Fruit fly (Drosophila melanogaster) whole organism, embryonic: Measurements from ENCODE around the gene ND-B18.

Source experiments
- Adf1 ChIP-seq: fragments of 200-800 bp; sonication (Bioruptor generic); IDR thresholded peaks from 2 replicates; pipeline ENCODE4 v1.3.6; 2022; ENCODE audit warnings: missing biosample characterization, missing genetic modification characterization
- B-H2 ChIP-seq: fragments of 200-800 bp; sonication (Bioruptor generic); optimal IDR thresholded peaks from 2 replicates; lab custom pipeline; 2018; ENCODE audit warnings: missing biosample characterization, mild to moderate bottlenecking, missing genetic modification characterization
- CG12104 ChIP-seq: fragments of 200-800 bp; sonication (Bioruptor generic); optimal IDR thresholded peaks from 3 replicates; lab custom pipeline; 2016; ENCODE audit warnings: missing biosample characterization, missing genetic modification characterization
- CG12769 ChIP-seq: fragments of 200-800 bp; sonication (Bioruptor generic); optimal IDR thresholded peaks from 2 replicates; lab custom pipeline; 2019; ENCODE audit warnings: missing biosample characterization, mild to moderate bottlenecking, missing genetic modification characterization, moderate library complexity
- CG13424 ChIP-seq: fragments of 200-800 bp; sonication (Bioruptor generic); optimal IDR thresholded peaks from 2 replicates; lab custom pipeline; 2019; ENCODE audit warnings: missing biosample characterization, mild to moderate bottlenecking, missing genetic modification characterization, moderate library complexity
- CG14667 ChIP-seq: fragments of 200-800 bp; sonication (Bioruptor generic); IDR thresholded peaks from 2 replicates; pipeline ENCODE4 v1.3.6; 2022; ENCODE audit warnings: missing biosample characterization, missing genetic modification characterization
- CG1602 ChIP-seq: fragments of 200-800 bp; sonication (Bioruptor generic); optimal IDR thresholded peaks from 3 replicates; lab custom pipeline; 2016; ENCODE audit warnings: missing biosample characterization, missing genetic modification characterization
- CG17328 ChIP-seq: fragments of 200-800 bp; sonication (Bioruptor generic); IDR thresholded peaks from 2 replicates; pipeline ENCODE4 v1.3.6; 2022; ENCODE audit warnings: missing biosample characterization, missing genetic modification characterization
- CG18476 ChIP-seq: fragments of 200-800 bp; sonication (Bioruptor generic); optimal IDR thresholded peaks from 2 replicates; lab custom pipeline; 2016; ENCODE audit warnings: missing biosample characterization, mild to moderate bottlenecking, missing genetic modification characterization
- CG2116 ChIP-seq: fragments of 200-800 bp; sonication (Bioruptor generic); optimal IDR thresholded peaks from 3 replicates; lab custom pipeline; 2018; ENCODE audit warnings: missing biosample characterization, mild to moderate bottlenecking, missing genetic modification characterization
- CG30431 ChIP-seq: fragments of 200-800 bp; sonication (Bioruptor generic); optimal IDR thresholded peaks from 2 replicates; lab custom pipeline; 2017; ENCODE audit warnings: missing biosample characterization, missing genetic modification characterization
- CG34224 ChIP-seq: fragments of 200-800 bp; sonication (Bioruptor generic); IDR thresholded peaks from 3 replicates; pipeline ENCODE4 v1.3.6; 2022; ENCODE audit warnings: missing biosample characterization, missing genetic modification characterization; ENCODE audit not compliant: partially characterized antibody
- CG43689 ChIP-seq: fragments of 200-800 bp; sonication (Bioruptor generic); IDR thresholded peaks from 2 replicates; pipeline ENCODE4 v1.3.6; 2022; ENCODE audit warnings: missing biosample characterization, missing genetic modification characterization
- CG7271 ChIP-seq: fragments of 200-800 bp; sonication (Bioruptor generic); optimal IDR thresholded peaks from 2 replicates; lab custom pipeline; 2018; ENCODE audit warnings: missing biosample characterization, mild to moderate bottlenecking, missing genetic modification characterization, moderate library complexity
- CG8765 ChIP-seq: fragments of 200-800 bp; sonication (Bioruptor generic); IDR thresholded peaks from 2 replicates; pipeline ENCODE4 v1.3.6; 2022; ENCODE audit warnings: missing biosample characterization, missing genetic modification characterization
- CG9797 ChIP-seq: fragments of 200-800 bp; sonication (Bioruptor generic); optimal IDR thresholded peaks from 3 replicates; lab custom pipeline; 2018; ENCODE audit warnings: missing biosample characterization, mild to moderate bottlenecking, missing genetic modification characterization
- CG9876 ChIP-seq: fragments of 200-800 bp; sonication (Bioruptor generic); optimal IDR thresholded peaks from 2 replicates; lab custom pipeline; 2016; ENCODE audit warnings: missing biosample characterization, missing genetic modification characterization
- CG9932 ChIP-seq: fragments of 200-800 bp; sonication (Bioruptor generic); IDR thresholded peaks from 2 replicates; pipeline ENCODE4 v1.3.6; 2022; ENCODE audit warnings: missing biosample characterization, missing genetic modification characterization
- CTCF ChIP-seq: fragments of 200-800 bp; sonication (Bioruptor generic); optimal IDR thresholded peaks from 2 replicates; lab custom pipeline; 2017; ENCODE audit warnings: missing biosample characterization, mild to moderate bottlenecking, missing genetic modification characterization, moderate library complexity
- Dip2 ChIP-seq: fragments of 200-800 bp; sonication (Bioruptor generic); IDR thresholded peaks from 2 replicates; pipeline ENCODE4 v1.3.6; 2022; ENCODE audit warnings: missing biosample characterization, missing genetic modification characterization
- Elba2 ChIP-seq: fragments of 200-800 bp; sonication (Bioruptor generic); optimal IDR thresholded peaks from 3 replicates; lab custom pipeline; 2016; ENCODE audit warnings: missing biosample characterization, missing genetic modification characterization
- HLH54F ChIP-seq: fragments of 200-800 bp; sonication (Bioruptor generic); optimal IDR thresholded peaks from 3 replicates; lab custom pipeline; 2016; ENCODE audit warnings: missing biosample characterization, missing genetic modification characterization
- Hand ChIP-seq: fragments of 200-800 bp; sonication (Bioruptor generic); optimal IDR thresholded peaks from 2 replicates; lab custom pipeline; 2017; ENCODE audit warnings: mild to moderate bottlenecking, missing biosample characterization, missing genetic modification reagents, missing genetic modification characterization
- Hr51 ChIP-seq, 2 experiments: fragments of 200-800 bp; sonication (Bioruptor generic); optimal IDR thresholded peaks; 2 replicates in 1 of 2; 3 replicates in 1 of 2; lab custom pipeline; 2016 to 2018; ENCODE audit warnings: missing biosample characterization in 2 of 2, missing genetic modification characterization in 2 of 2, mild to moderate bottlenecking in 1 of 2, moderate library complexity in 1 of 2
- MESR4 ChIP-seq: fragments of 200-800 bp; sonication (Bioruptor generic); optimal IDR thresholded peaks from 2 replicates; lab custom pipeline; 2018; ENCODE audit warnings: missing biosample characterization, mild to moderate bottlenecking, missing genetic modification characterization, moderate library complexity
- Opbp ChIP-seq: fragments of 200-800 bp; sonication (Bioruptor generic); IDR thresholded peaks from 3 replicates; pipeline ENCODE4 v1.3.6; 2022; ENCODE audit warnings: missing biosample characterization, missing genetic modification characterization; ENCODE audit not compliant: partially characterized antibody
- aop ChIP-seq: fragments of 200-800 bp; sonication (Bioruptor generic); IDR thresholded peaks from 2 replicates; pipeline ENCODE4 v1.3.6; 2022; ENCODE audit warnings: missing biosample characterization, missing genetic modification characterization
- ase ChIP-seq: fragments of 200-800 bp; sonication (Bioruptor generic); IDR thresholded peaks from 3 replicates; pipeline ENCODE4 v1.3.6; 2022; ENCODE audit warnings: missing biosample characterization, missing genetic modification characterization
- bowl ChIP-seq: fragments of 200-800 bp; sonication (Bioruptor generic); IDR thresholded peaks from 2 replicates; pipeline ENCODE4 v1.3.6; 2022; ENCODE audit warnings: missing biosample characterization, missing genetic modification characterization
- cg ChIP-seq: fragments of 200-800 bp; sonication (Bioruptor generic); optimal IDR thresholded peaks from 3 replicates; lab custom pipeline; 2019; ENCODE audit warnings: missing biosample characterization, mild to moderate bottlenecking, missing genetic modification characterization, moderate library complexity
- chif ChIP-seq, 2 experiments: fragments of 200-800 bp; sonication (Bioruptor generic); optimal IDR thresholded peaks; 3 replicates each; lab custom pipeline; 2016; ENCODE audit warnings: missing biosample characterization in 2 of 2, missing genetic modification characterization in 2 of 2
- chn ChIP-seq: fragments of 200-800 bp; sonication (Bioruptor generic); optimal IDR thresholded peaks from 2 replicates; lab custom pipeline; 2016; ENCODE audit warnings: missing biosample characterization, missing genetic modification characterization
- crp ChIP-seq, 2 experiments: fragments of 200-800 bp; sonication (Bioruptor generic); optimal IDR thresholded peaks; 2 replicates in 1 of 2; 3 replicates in 1 of 2; lab custom pipeline; 2017; ENCODE audit warnings: missing biosample characterization in 2 of 2, missing genetic modification characterization in 2 of 2, mild to moderate bottlenecking in 1 of 2, moderate library complexity in 1 of 2
- ftz-f1 ChIP-seq: fragments of 200-800 bp; sonication (Bioruptor generic); optimal IDR thresholded peaks from 2 replicates; lab custom pipeline; 2016; ENCODE audit warnings: missing biosample characterization, missing genetic modification characterization
- fu2 ChIP-seq: fragments of 200-800 bp; sonication (Bioruptor generic); optimal IDR thresholded peaks from 2 replicates; lab custom pipeline; 2016; ENCODE audit warnings: missing biosample characterization, missing genetic modification characterization
- grau ChIP-seq: fragments of 200-800 bp; optimal IDR thresholded peaks from 3 replicates; lab custom pipeline; 2019; ENCODE audit warnings: missing biosample characterization, mild to moderate bottlenecking, missing genetic modification characterization, moderate library complexity
- gsb-n ChIP-seq: fragments of 200-800 bp; sonication (Bioruptor generic); optimal IDR thresholded peaks from 3 replicates; lab custom pipeline; 2018; ENCODE audit warnings: missing biosample characterization, mild to moderate bottlenecking, missing genetic modification characterization
- hbn ChIP-seq: fragments of 200-800 bp; sonication (Bioruptor generic); IDR thresholded peaks from 2 replicates; pipeline ENCODE4 v1.3.6; 2022; ENCODE audit warnings: missing biosample characterization, missing genetic modification characterization; ENCODE audit not compliant: partially characterized antibody
- jigr1 ChIP-seq: fragments of 200-800 bp; sonication (Bioruptor generic); IDR thresholded peaks from 3 replicates; pipeline ENCODE4 v1.3.6; 2022; ENCODE audit warnings: missing biosample characterization, missing genetic modification characterization
- klu ChIP-seq: fragments of 200-800 bp; sonication (Bioruptor generic); IDR thresholded peaks from 2 replicates; pipeline ENCODE4 v1.3.6; 2022; ENCODE audit warnings: missing biosample characterization, missing genetic modification characterization
- lbe ChIP-seq: fragments of 200-800 bp; sonication (Bioruptor generic); optimal IDR thresholded peaks from 2 replicates; lab custom pipeline; 2016; ENCODE audit warnings: missing biosample characterization, mild to moderate bottlenecking, missing genetic modification characterization
- odd ChIP-seq: fragments of 200-800 bp; sonication (Bioruptor generic); optimal IDR thresholded peaks from 2 replicates; lab custom pipeline; 2017; ENCODE audit warnings: missing biosample characterization, mild to moderate bottlenecking, missing genetic modification characterization
- pb ChIP-seq: fragments of 200-800 bp; sonication (Bioruptor generic); optimal IDR thresholded peaks from 3 replicates; lab custom pipeline; 2016; ENCODE audit warnings: missing biosample characterization, missing genetic modification characterization
- rib ChIP-seq: fragments of 200-800 bp; sonication (Bioruptor generic); IDR thresholded peaks from 2 replicates; pipeline ENCODE4 v1.3.6; 2022; ENCODE audit warnings: missing biosample characterization, missing genetic modification characterization
- row ChIP-seq: fragments of 200-800 bp; sonication (Bioruptor generic); IDR thresholded peaks from 3 replicates; pipeline ENCODE4 v1.3.6; 2022; ENCODE audit warnings: missing biosample characterization, missing genetic modification characterization
- schlank ChIP-seq: fragments of 200-800 bp; sonication (Bioruptor generic); optimal IDR thresholded peaks from 2 replicates; lab custom pipeline; 2018; ENCODE audit warnings: missing biosample characterization, mild to moderate bottlenecking, missing genetic modification characterization
- sens ChIP-seq: fragments of 200-800 bp; sonication (Bioruptor generic); peaks from one replicate; lab custom pipeline; 2016; ENCODE audit warnings: missing biosample characterization, missing genetic modification characterization
- stwl ChIP-seq: fragments of 200-800 bp; sonication (Bioruptor generic); optimal IDR thresholded peaks from 3 replicates; lab custom pipeline; 2018; ENCODE audit warnings: missing biosample characterization, mild to moderate bottlenecking, missing genetic modification characterization, moderate library complexity
- sug ChIP-seq: fragments of 200-800 bp; optimal IDR thresholded peaks from 2 replicates; lab custom pipeline; 2019; ENCODE audit warnings: missing biosample characterization, mild to moderate bottlenecking, missing genetic modification characterization, moderate library complexity
- zen2 ChIP-seq: fragments of 200-800 bp; sonication (Bioruptor generic); IDR thresholded peaks from 3 replicates; pipeline ENCODE4 v1.3.6; 2022; ENCODE audit warnings: missing biosample characterization, missing genetic modification characterization; ENCODE audit not compliant: partially characterized antibody

The ND-B18 gene

DNA sequence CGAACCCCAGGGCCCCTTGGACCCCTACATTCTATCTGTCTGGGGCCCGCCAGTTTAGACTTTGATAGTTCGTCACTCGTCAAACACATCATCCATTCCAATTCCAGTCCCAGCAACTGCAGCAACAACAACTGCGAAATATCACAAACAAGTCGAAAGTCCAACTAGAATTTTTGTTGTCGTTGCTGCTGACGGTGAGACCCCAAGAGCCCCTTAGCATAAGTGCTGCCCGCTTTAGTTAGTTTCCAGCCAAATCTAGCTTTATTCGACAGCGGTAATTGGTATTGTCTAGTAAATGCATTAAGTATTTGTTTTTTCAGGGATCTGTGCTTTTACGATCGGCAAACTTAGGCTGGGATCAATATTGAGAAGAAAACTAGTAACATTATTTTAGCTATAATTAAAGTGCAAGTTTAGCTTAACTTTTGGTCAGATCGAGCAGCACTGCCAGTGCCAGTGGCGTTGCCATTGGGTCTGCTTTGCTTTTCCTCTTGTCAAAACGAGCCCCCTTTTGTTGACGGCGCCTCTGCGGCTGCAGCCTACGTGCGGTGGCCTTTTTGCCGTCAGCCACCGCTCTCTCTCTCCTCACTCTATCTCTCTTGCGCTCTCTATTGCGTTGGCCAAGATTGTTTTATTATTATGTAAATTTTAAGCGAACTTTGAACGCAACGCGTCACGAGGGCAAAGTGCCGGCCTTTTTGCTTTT, 11.3 kb downstream of the ND-B18 start (continued):
- peak; percentile 88 for TF ChIP-seq CG13424
- TF ChIP-seq gsb-n (tag; lab: Kevin White, UChicago), result peak; percentile 70
- TF ChIP-seq CG1602 (GFP tag; lab: Kevin White, UChicago), result peak; percentile 85
- peak; percentile 84 for TF ChIP-seq CG12104
- TF ChIP-seq chif (GFP tag; optimal IDR thresholded peaks at IDR 0.05; lab: Kevin White, UChicago), result peak; percentile 86 to 93
- peak; percentile 73 for TF ChIP-seq CG43689 (GFP tag; lab: Robert Waterston, UW)
- TF ChIP-seq CG9932 (GFP tag; lab: Robert Waterston, UW), result peak; percentile 95
- peak; percentile 25 for TF ChIP-seq CTCF (GFP tag; lab: Kevin White, UChicago)
- TF ChIP-seq chn (GFP tag; lab: Kevin White, UChicago), result peak; percentile 93
- peak; percentile 77 for TF ChIP-seq CG18476
- peak; percentile 83 for TF ChIP-seq CG17328 (GFP tag; lab: Robert Waterston, UW)
- peak; percentile 39 for TF ChIP-seq Dip2 (GFP tag; lab: Robert Waterston, UW)
- no peak for TF ChIP-seq CG7271
- TF ChIP-seq lbe (GFP tag; lab: Kevin White, UChicago), result peak; percentile 2
- peak; percentile 75 for TF ChIP-seq B-H2 (GFP tag; lab: Kevin White, UChicago)
- peak; percentile 7 for TF ChIP-seq stwl (tag; lab: Kevin White, UChicago)
- TF ChIP-seq Elba2, result no peak
- TF ChIP-seq ftz-f1 (GFP tag; lab: Kevin White, UChicago), result peak; percentile 58
- TF ChIP-seq Opbp, result no peak
- peak; percentile 80 for TF ChIP-seq Hand (GFP tag; lab: Kevin White, UChicago)
- TF ChIP-seq klu, result peak; percentile 82
- TF ChIP-seq crp (GFP tag; optimal IDR thresholded peaks at IDR 0.05; lab: Kevin White, UChicago), result peak in 1 of 2 experiments; percentile 42
- TF ChIP-seq CG2116 (GFP tag; lab: Kevin White, UChicago), result peak; percentile 50
- peak; percentile 83 for TF ChIP-seq ase (GFP tag; lab: Robert Waterston, UW)
- TF ChIP-seq sug, result peak; percentile 90
- TF ChIP-seq schlank (tag; lab: Kevin White, UChicago), result peak; percentile 82
- TF ChIP-seq sens (GFP tag; lab: Kevin White, UChicago), result peak; percentile 97
- peak; percentile 92 for TF ChIP-seq fu2
- peak; percentile 65; the same call in 1 of the 2 replicates for TF ChIP-seq CG8765 (GFP tag; lab: Robert Waterston, UW)
- peak; percentile 62 for TF ChIP-seq Adf1 (GFP tag; lab: Robert Waterston, UW)
- peak; percentile 88 to 91 for TF ChIP-seq Hr51 (GFP tag; optimal IDR thresholded peaks at IDR 0.05; lab: Kevin White, UChicago)
- TF ChIP-seq CG14667, result peak; percentile 86
- TF ChIP-seq pb (GFP tag; lab: Kevin White, UChicago), result peak; percentile 86
- peak; percentile 89 for TF ChIP-seq grau (tag; lab: Kevin White, UChicago)
- peak; percentile 92 for TF ChIP-seq HLH54F (GFP tag; lab: Kevin White, UChicago)
- peak; percentile 74 for TF ChIP-seq CG30431 (GFP tag; lab: Kevin White, UChicago)
- TF ChIP-seq jigr1 (GFP tag; lab: Robert Waterston, UW), result peak; percentile 71; the same call in 2 of the 3 replicates
- TF ChIP-seq CG9876 (GFP tag; lab: Kevin White, UChicago), result peak; percentile 89
- peak; percentile 98 for TF ChIP-seq row
- no peak for TF ChIP-seq zen2 (GFP tag; lab: Robert Waterston, UW)
- TF ChIP-seq hbn (GFP tag; lab: Robert Waterston, UW), result no peak
- TF ChIP-seq bowl (GFP tag; lab: Robert Waterston, UW), result peak; percentile 74
- TF ChIP-seq MESR4 (GFP tag; lab: Kevin White, UChicago), result no peak
- TF ChIP-seq aop (GFP tag; lab: Robert Waterston, UW), result peak; percentile 86
- TF ChIP-seq odd, result peak; percentile 72
- TF ChIP-seq CG34224, result no peak
- peak; percentile 26 for TF ChIP-seq CG9797 (GFP tag; lab: Kevin White, UChicago)
- TF ChIP-seq CG12769, result peak; percentile 92
- no peak for TF ChIP-seq cg (GFP tag; lab: Kevin White, UChicago)
- TF ChIP-seq rib, result peak; percentile 88
